Worm (Caenorhabditis elegans) whole organism, young adult: Measurements from ENCODE around the gene R04B3.3.

Experiments used
- B0035.1 ChIP-seq: sonication (generic microtip); optimal IDR thresholded peaks from 2 replicates; lab custom pipeline; 2016; ENCODE audit warnings: missing genetic modification characterization, mild to moderate bottlenecking, missing compliant biosample characterization, missing genotype, missing genetic modification reagents
- C17E4.6 ChIP-seq: fragments of 200-800 bp; sonication (Bioruptor generic); IDR thresholded peaks from 2 replicates; pipeline ENCODE4 v1.3.6; 2022; ENCODE audit warnings: missing genetic modification reagents, missing genetic modification characterization, missing compliant biosample characterization
- D2030.7 ChIP-seq: fragments of 200-800 bp; sonication (Bioruptor generic); IDR thresholded peaks from 2 replicates; pipeline ENCODE4 v1.3.6; 2022; ENCODE audit warnings: missing genetic modification reagents, missing genetic modification characterization, missing compliant biosample characterization
- F10E7.11 ChIP-seq: sonication (generic microtip); optimal IDR thresholded peaks from 2 replicates; lab custom pipeline; 2017; ENCODE audit warnings: mild to moderate bottlenecking, missing genetic modification characterization, moderate library complexity, missing compliant biosample characterization
- F33H1.4 ChIP-seq: fragments of 200-800 bp; sonication (Bioruptor generic); IDR thresholded peaks from 2 replicates; pipeline ENCODE4 v1.3.6; 2022; ENCODE audit warnings: missing genetic modification reagents, missing genetic modification characterization, missing compliant biosample characterization
- F37B4.10 ChIP-seq: fragments of 200-800 bp; sonication (Bioruptor generic); IDR thresholded peaks from 2 replicates; pipeline ENCODE4 v1.3.6; 2022; ENCODE audit warnings: missing genetic modification characterization, missing compliant biosample characterization
- F39B2.1 ChIP-seq: fragments of 200-800 bp; sonication (Bioruptor generic); IDR thresholded peaks from 2 replicates; pipeline ENCODE4 v1.3.6; 2022; ENCODE audit warnings: missing genetic modification reagents, missing genetic modification characterization, missing compliant biosample characterization
- F49E8.2 ChIP-seq: sonication (generic microtip); optimal IDR thresholded peaks from 3 replicates; lab custom pipeline; 2017; ENCODE audit warnings: missing genetic modification characterization, mild to moderate bottlenecking, missing compliant biosample characterization, antibody characterized with exemption, moderate library complexity; ENCODE audit not compliant: insufficient read depth
- K11D2.4 ChIP-seq: fragments of 200-800 bp; sonication (Bioruptor generic); IDR thresholded peaks from 2 replicates; pipeline ENCODE4 v1.3.6; 2022; ENCODE audit warnings: missing genetic modification reagents, missing genetic modification characterization, missing compliant biosample characterization
- T07F8.4 ChIP-seq: sonication (generic microtip); optimal IDR thresholded peaks from 2 replicates; lab custom pipeline; 2016; ENCODE audit warnings: mild to moderate bottlenecking, missing genetic modification characterization, moderate library complexity, missing compliant biosample characterization
- T26A5.8 ChIP-seq: sonication (generic microtip); optimal IDR thresholded peaks from 2 replicates; lab custom pipeline; 2016; ENCODE audit warnings: missing genetic modification characterization, missing compliant biosample characterization
- Y53G8AR.9 ChIP-seq: fragments of 200-800 bp; sonication (Bioruptor generic); conservative IDR thresholded peaks from 2 replicates; pipeline ENCODE4 v1.3.6; 2022; ENCODE audit warnings: missing genetic modification reagents, missing genetic modification characterization, missing compliant biosample characterization
- Y56A3A.18 ChIP-seq: fragments of 200-800 bp; sonication (Bioruptor generic); IDR thresholded peaks from 2 replicates; pipeline ENCODE4 v1.3.6; 2022; ENCODE audit warnings: missing genetic modification reagents, missing genetic modification characterization, missing compliant biosample characterization
- aptf-2 ChIP-seq: fragments of 200-800 bp; sonication (Bioruptor generic); conservative IDR thresholded peaks from 2 replicates; pipeline ENCODE4 v1.3.6; 2022; ENCODE audit warnings: missing genetic modification reagents, missing genetic modification characterization, missing compliant biosample characterization
- aptf-3 ChIP-seq: fragments of 200-800 bp; sonication (Bioruptor generic); IDR thresholded peaks from 2 replicates; pipeline ENCODE4 v1.3.6; 2022; ENCODE audit warnings: missing genetic modification characterization, missing compliant biosample characterization
- athp-1 ChIP-seq: sonication (generic microtip); optimal IDR thresholded peaks from 2 replicates; lab custom pipeline; 2017; ENCODE audit warnings: mild to moderate bottlenecking, missing genetic modification characterization, missing compliant biosample characterization
- attf-5 ChIP-seq: fragments of 200-800 bp; sonication (Bioruptor generic); optimal IDR thresholded peaks from 2 replicates; lab custom pipeline; 2018; ENCODE audit warnings: mild to moderate bottlenecking, missing genetic modification characterization, missing compliant biosample characterization
- attf-6 ChIP-seq: fragments of 200-800 bp; sonication (Bioruptor generic); IDR thresholded peaks from 2 replicates; pipeline ENCODE4 v1.3.6; 2022; ENCODE audit warnings: missing genetic modification reagents, missing genetic modification characterization, missing compliant biosample characterization
- bed-1 ChIP-seq: fragments of 200-800 bp; sonication (Bioruptor generic); IDR thresholded peaks from 2 replicates; pipeline ENCODE4 v1.3.6; 2022; ENCODE audit warnings: missing genetic modification reagents, missing genetic modification characterization, missing compliant biosample characterization
- ccch-3 ChIP-seq: fragments of 200-800 bp; sonication (Bioruptor generic); optimal IDR thresholded peaks from 2 replicates; lab custom pipeline; 2018; ENCODE audit warnings: mild to moderate bottlenecking, missing genetic modification characterization, missing compliant biosample characterization
- ceh-100 ChIP-seq: fragments of 200-800 bp; sonication (Bioruptor generic); IDR thresholded peaks from 2 replicates; pipeline ENCODE4 v1.3.6; 2022; ENCODE audit warnings: missing genetic modification reagents, missing genetic modification characterization, missing compliant biosample characterization
- ceh-79 ChIP-seq: sonication (generic microtip); optimal IDR thresholded peaks from 2 replicates; lab custom pipeline; 2017; ENCODE audit warnings: mild to moderate bottlenecking, missing genetic modification characterization, missing compliant biosample characterization
- ceh-91 ChIP-seq: fragments of 200-800 bp; sonication (Bioruptor generic); IDR thresholded peaks from 2 replicates; pipeline ENCODE4 v1.3.6; 2022; ENCODE audit warnings: missing genetic modification reagents, missing genetic modification characterization, missing compliant biosample characterization
- die-1 ChIP-seq: sonication (generic microtip); optimal IDR thresholded peaks from 2 replicates; lab custom pipeline; 2016; ENCODE audit warnings: missing genotype, mild to moderate bottlenecking, missing genetic modification characterization, missing compliant biosample characterization
- dpff-1 ChIP-seq: sonication (generic microtip); optimal IDR thresholded peaks from 2 replicates; lab custom pipeline; 2017; ENCODE audit warnings: mild to moderate bottlenecking, missing genetic modification characterization, missing compliant biosample characterization
- dpl-1 ChIP-seq: fragments of 150-350 bp; optimal IDR thresholded peaks from 2 replicates; lab custom pipeline; 2014; ENCODE audit warnings: missing biosample characterization, missing genetic modification reagents, missing genetic modification characterization
- egrh-3 ChIP-seq: fragments of 200-800 bp; sonication (Bioruptor generic); IDR thresholded peaks from 2 replicates; pipeline ENCODE4 v1.3.6; 2022; ENCODE audit warnings: missing genetic modification reagents, missing genetic modification characterization, missing compliant biosample characterization
- ekl-4 ChIP-seq: fragments of 200-800 bp; sonication (Bioruptor generic); IDR thresholded peaks from 2 replicates; pipeline ENCODE4 v1.3.6; 2022; ENCODE audit warnings: missing genetic modification reagents, missing genetic modification characterization, missing compliant biosample characterization
- ets-4 ChIP-seq: fragments of 200-800 bp; sonication (Bioruptor generic); optimal IDR thresholded peaks from 2 replicates; lab custom pipeline; 2018; ENCODE audit warnings: mild to moderate bottlenecking, missing genetic modification characterization, missing compliant biosample characterization
- fkh-3 ChIP-seq: sonication (generic microtip); optimal IDR thresholded peaks from 2 replicates; lab custom pipeline; 2016; ENCODE audit warnings: mild to moderate bottlenecking, missing genetic modification characterization, missing compliant biosample characterization
- gei-17 ChIP-seq: fragments of 200-800 bp; sonication (Bioruptor generic); optimal IDR thresholded peaks from 2 replicates; lab custom pipeline; 2018; ENCODE audit warnings: mild to moderate bottlenecking, missing genetic modification characterization, missing compliant biosample characterization
- him-1 ChIP-seq: sonication (generic microtip); optimal IDR thresholded peaks from 2 replicates; lab custom pipeline; 2016; ENCODE audit warnings: missing genotype, missing genetic modification reagents, missing genetic modification characterization, missing compliant biosample characterization
- hlh-12 ChIP-seq: sonication (generic microtip); optimal IDR thresholded peaks from 2 replicates; lab custom pipeline; 2016; ENCODE audit warnings: missing genetic modification characterization, missing compliant biosample characterization
- hlh-26 ChIP-seq: fragments of 200-800 bp; sonication (Bioruptor generic); conservative IDR thresholded peaks from 2 replicates; pipeline ENCODE4 v1.3.6; 2022; ENCODE audit warnings: missing genetic modification reagents, missing genetic modification characterization, missing compliant biosample characterization
- hrde-1 ChIP-seq: sonication (generic microtip); optimal IDR thresholded peaks from 2 replicates; lab custom pipeline; 2016; ENCODE audit warnings: missing genetic modification characterization, mild to moderate bottlenecking, missing compliant biosample characterization, moderate library complexity, missing genotype, missing genetic modification reagents, borderline replicate concordance
- lag-1 ChIP-seq: fragments of 200-800 bp; sonication (Bioruptor generic); IDR thresholded peaks from 2 replicates; pipeline ENCODE4 v1.3.6; 2022; ENCODE audit warnings: missing genetic modification reagents, missing genetic modification characterization, missing compliant biosample characterization
- let-526 ChIP-seq: fragments of 200-800 bp; sonication (Bioruptor generic); IDR thresholded peaks from 2 replicates; pipeline ENCODE4 v1.3.6; 2022; ENCODE audit warnings: missing genetic modification reagents, missing genetic modification characterization, missing compliant biosample characterization
- nfyb-1 ChIP-seq: fragments of 200-800 bp; sonication (Bioruptor generic); IDR thresholded peaks from 2 replicates; pipeline ENCODE4 v1.3.6; 2022; ENCODE audit warnings: missing genetic modification reagents, missing genetic modification characterization, missing compliant biosample characterization
- nhr-80 ChIP-seq: sonication (generic microtip); optimal IDR thresholded peaks from 2 replicates; lab custom pipeline; 2016; ENCODE audit warnings: missing genetic modification characterization, missing compliant biosample characterization
- nhr-90 ChIP-seq: sonication (generic microtip); optimal IDR thresholded peaks from 2 replicates; lab custom pipeline; 2016; ENCODE audit warnings: missing genotype, mild to moderate bottlenecking, missing genetic modification characterization, missing compliant biosample characterization
- pha-4 ChIP-seq: fragments of 150-350 bp; sonication (generic microtip); optimal IDR thresholded peaks from 2 replicates; lab custom pipeline; 2014; ENCODE audit warnings: missing biosample characterization, missing genetic modification reagents, missing genetic modification characterization
- sdz-38 ChIP-seq: sonication (generic microtip); optimal IDR thresholded peaks from 2 replicates; lab custom pipeline; 2016; ENCODE audit warnings: missing genotype, missing genetic modification characterization, missing compliant biosample characterization
- snpc-1.3 ChIP-seq: sonication (generic microtip); optimal IDR thresholded peaks from 2 replicates; lab custom pipeline; 2017; ENCODE audit warnings: missing genetic modification characterization, mild to moderate bottlenecking, missing compliant biosample characterization, antibody characterized with exemption, moderate library complexity, missing genotype, missing genetic modification reagents; ENCODE audit not compliant: insufficient read depth
- snpc-3.4 ChIP-seq: sonication (generic microtip); optimal IDR thresholded peaks from 2 replicates; lab custom pipeline; 2017; ENCODE audit warnings: missing genetic modification characterization, mild to moderate bottlenecking, missing compliant biosample characterization, antibody characterized with exemption, moderate library complexity, missing genotype, missing genetic modification reagents
- xnd-1 ChIP-seq: sonication (generic microtip); optimal IDR thresholded peaks from 2 replicates; lab custom pipeline; 2016; ENCODE audit warnings: missing genotype, missing genetic modification reagents, missing genetic modification characterization, missing compliant biosample characterization
- zim-3 ChIP-seq: sonication (generic microtip); optimal IDR thresholded peaks from 2 replicates; lab custom pipeline; 2017; ENCODE audit warnings: mild to moderate bottlenecking, missing genetic modification characterization, moderate library complexity, missing compliant biosample characterization
- ztf-22 ChIP-seq: fragments of 200-800 bp; sonication (Bioruptor generic); optimal IDR thresholded peaks from 2 replicates; lab custom pipeline; 2018; ENCODE audit warnings: mild to moderate bottlenecking, missing genetic modification characterization, moderate library complexity, missing compliant biosample characterization
- ztf-26 ChIP-seq: sonication (generic microtip); optimal IDR thresholded peaks from 2 replicates; lab custom pipeline; 2017; ENCODE audit warnings: missing genetic modification characterization, missing compliant biosample characterization
- ztf-28 ChIP-seq: fragments of 200-800 bp; sonication (Bioruptor generic); IDR thresholded peaks from 2 replicates; pipeline ENCODE4 v1.3.6; 2022; ENCODE audit warnings: missing genetic modification reagents, missing genetic modification characterization, missing compliant biosample characterization
- ztf-6 ChIP-seq: fragments of 200-800 bp; sonication (Bioruptor generic); IDR thresholded peaks from 2 replicates; pipeline ENCODE4 v1.3.6; 2022; ENCODE audit warnings: missing genetic modification reagents, missing genetic modification characterization, missing compliant biosample characterization

R04B3.3 gene

DNA sequence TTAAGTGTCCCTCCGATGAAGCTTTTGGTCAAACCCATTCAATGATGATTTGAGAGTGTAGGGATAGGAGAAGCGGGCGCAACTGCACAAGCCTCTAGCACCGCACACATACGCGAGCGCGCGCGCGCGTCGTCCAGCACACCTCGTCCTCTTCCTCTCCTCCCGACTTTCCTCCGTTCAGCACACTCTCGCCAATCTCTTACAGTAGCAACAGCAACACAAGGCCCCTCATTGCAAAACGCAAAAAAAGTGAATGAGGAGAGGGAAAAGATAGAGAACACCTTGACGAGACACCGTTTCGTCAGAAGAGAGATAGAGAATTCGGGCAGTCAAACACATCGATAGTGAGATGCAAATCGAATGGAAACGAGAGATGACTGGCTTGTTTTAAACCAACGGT lies 43.3 kb downstream of the R04B3.3 start:
- 0 out of 2 replicates have a peak, but pooled peaks have one; percentile 26 for TF ChIP-seq ekl-4 (GFP tag; lab: Robert Waterston, UW)
- TF ChIP-seq F39B2.1 (GFP tag; lab: Robert Waterston, UW), result no peak
- TF ChIP-seq ztf-6 (GFP tag; lab: Robert Waterston, UW), result no peak
- no peak for TF ChIP-seq ccch-3 (GFP tag; lab: Kevin White, UChicago)
- TF ChIP-seq T26A5.8 (tag; lab: Kevin White, UChicago), result no peak
- no peak for TF ChIP-seq aptf-2 (GFP tag; lab: Robert Waterston, UW)
- TF ChIP-seq ceh-100, result no peak
- no peak for TF ChIP-seq hlh-12
- no peak for TF ChIP-seq snpc-3.4 (tag; lab: Kevin White, UChicago)
- no peak for TF ChIP-seq dpl-1
- TF ChIP-seq xnd-1, result no peak
- TF ChIP-seq nhr-80 (tag; lab: Kevin White, UChicago), result peak; percentile 91
- no peak for TF ChIP-seq F10E7.11
- TF ChIP-seq C17E4.6, result no peak
- no peak for TF ChIP-seq ets-4 (GFP tag; lab: Kevin White, UChicago)
- TF ChIP-seq aptf-3 (GFP tag; lab: Robert Waterston, UW), result no peak
- TF ChIP-seq K11D2.4 (GFP tag; lab: Robert Waterston, UW), result no peak
- TF ChIP-seq hrde-1 (tag; lab: Kevin White, UChicago), result no peak
- TF ChIP-seq T07F8.4, result no peak
- TF ChIP-seq let-526, result no peak
- TF ChIP-seq die-1, result no peak
- TF ChIP-seq him-1 (tag; lab: Kevin White, UChicago), result no peak
- no peak for TF ChIP-seq fkh-3
- TF ChIP-seq dpff-1 (tag; lab: Kevin White, UChicago), result no peak
- TF ChIP-seq athp-1 (tag; lab: Kevin White, UChicago), result no peak
- TF ChIP-seq snpc-1.3 (tag; lab: Kevin White, UChicago), result no peak
- TF ChIP-seq egrh-3, result peak; percentile 93
- TF ChIP-seq ceh-91, result no peak
- no peak for TF ChIP-seq F49E8.2
- peak; percentile 47 for TF ChIP-seq attf-5 (GFP tag; lab: Kevin White, UChicago)
- TF ChIP-seq hlh-26, result no peak
- TF ChIP-seq B0035.1 (tag; lab: Kevin White, UChicago), result no peak
- TF ChIP-seq attf-6 (GFP tag; lab: Robert Waterston, UW), result no peak
- no peak for TF ChIP-seq zim-3 (tag; lab: Kevin White, UChicago)
- no peak for TF ChIP-seq ztf-22 (GFP tag; lab: Kevin White, UChicago)
- no peak; the same call in 1 of the 2 replicates for TF ChIP-seq nfyb-1 (GFP tag; lab: Robert Waterston, UW)
- TF ChIP-seq ztf-26 (tag; lab: Kevin White, UChicago), result peak; percentile 20
- no peak for TF ChIP-seq bed-1 (GFP tag; lab: Robert Waterston, UW)
- TF ChIP-seq F33H1.4 (GFP tag; lab: Robert Waterston, UW), result no peak
- no peak for TF ChIP-seq lag-1
- TF ChIP-seq gei-17, result no peak
- TF ChIP-seq pha-4, result no peak
- no peak for TF ChIP-seq ceh-79
- TF ChIP-seq Y53G8AR.9, result 0 out of 2 replicates have a peak, but pooled peaks have one; percentile 26
- TF ChIP-seq D2030.7 (GFP tag; lab: Robert Waterston, UW), result no peak
- no peak for TF ChIP-seq ztf-28 (GFP tag; lab: Robert Waterston, UW)
- TF ChIP-seq Y56A3A.18 (GFP tag; lab: Robert Waterston, UW), result peak; percentile 52; the same call in 1 of the 2 replicates
- no peak for TF ChIP-seq sdz-38
- peak; percentile 13 for TF ChIP-seq nhr-90 (tag; lab: Kevin White, UChicago)
- no peak for TF ChIP-seq F37B4.10
